Fruit fly (Drosophila melanogaster): Measurements from ENCODE around the gene CG32221.

The CG32221 gene

DNA sequence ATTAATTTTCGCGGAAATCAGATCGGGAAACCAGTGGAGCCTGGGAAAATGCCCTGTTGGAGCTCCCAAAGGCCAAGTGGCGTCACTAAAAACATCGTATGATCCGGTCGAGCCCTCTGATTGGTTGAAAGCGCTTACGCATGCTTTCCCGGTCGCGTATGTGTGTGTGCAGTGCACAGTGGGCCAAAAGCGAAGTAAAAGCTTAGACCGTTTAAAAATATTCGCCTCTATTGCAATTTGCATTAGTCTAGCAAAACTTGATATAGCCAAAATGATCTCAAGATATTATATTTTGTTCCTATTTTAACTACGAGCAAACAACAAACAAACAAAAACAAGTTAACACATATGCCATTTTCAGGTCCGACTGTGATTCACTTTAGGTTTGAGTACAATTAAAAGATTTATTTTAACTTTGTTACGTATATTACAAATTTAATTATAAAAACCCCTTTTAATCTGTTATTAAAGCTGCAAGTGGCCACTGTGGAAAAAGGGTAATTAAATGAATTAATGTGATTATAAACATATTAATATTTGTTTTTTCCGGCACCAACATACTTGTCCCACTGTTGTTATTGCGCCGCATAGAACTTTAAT lies 40.2 kb upstream of the CG32221 start (continued):
- no peak for TF ChIP-seq Trl (optimal IDR thresholded peaks at IDR 0.05)
- TF ChIP-seq Trl (GFP tag; optimal IDR thresholded peaks at IDR 0.05) = peak; percentile 78
- no peak for TF ChIP-seq yki (optimal IDR thresholded peaks at IDR 0.05)
- no peak for TF ChIP-seq pan (optimal IDR thresholded peaks at IDR 0.05)
- TF ChIP-seq pan (GFP tag; optimal IDR thresholded peaks at IDR 0.05 in 1 of 2, IDR thresholded peaks at IDR 0.05 in 1 of 2) = peak in 1 of 2 experiments; percentile 65
- no peak for TF ChIP-seq Elba2 (GFP tag; optimal IDR thresholded peaks at IDR 0.05)
- peak; percentile 77 for TF ChIP-seq corto (GFP tag; optimal IDR thresholded peaks at IDR 0.05)
- TF ChIP-seq oc (tag; optimal IDR thresholded peaks at IDR 0.05) = no peak
- peak; percentile 85 for TF ChIP-seq CG17829 (tag; optimal IDR thresholded peaks at IDR 0.05)
- TF ChIP-seq Fer2 (tag; optimal IDR thresholded peaks at IDR 0.05) = peak; percentile 49
- peak; percentile 68 for TF ChIP-seq Awh (GFP tag; IDR thresholded peaks at IDR 0.05)
- TF ChIP-seq rib (GFP tag; IDR thresholded peaks at IDR 0.05) = peak; percentile 57
- no peak for TF ChIP-seq Doc2 (GFP tag; IDR thresholded peaks at IDR 0.05)
- peak; percentile 41 for TF ChIP-seq Myb (GFP tag; optimal IDR thresholded peaks at IDR 0.05)
- TF ChIP-seq CG2889 (GFP tag; IDR thresholded peaks at IDR 0.05) = 0 out of 3 replicates have a peak, but pooled peaks have one; percentile 15
- peak; percentile 73 for TF ChIP-seq slp2 (GFP tag; optimal IDR thresholded peaks at IDR 0.05)
- TF ChIP-seq CG2712 (tag; optimal IDR thresholded peaks at IDR 0.05) = peak; percentile 88
- peak; percentile 33 for TF ChIP-seq CG17186 (GFP tag; optimal IDR thresholded peaks at IDR 0.05)
- peak; percentile 88 for TF ChIP-seq lbe (GFP tag; optimal IDR thresholded peaks at IDR 0.05)
- TF ChIP-seq CG17612 (GFP tag; IDR thresholded peaks at IDR 0.05) = no peak
- TF ChIP-seq CG11504 (tag; optimal IDR thresholded peaks at IDR 0.05) = peak; percentile 90
- TF ChIP-seq Hmr (GFP tag; optimal IDR thresholded peaks at IDR 0.05) = peak; percentile 90
- TF ChIP-seq chm (GFP tag; IDR thresholded peaks at IDR 0.05) = peak; percentile 51; the same call in 1 of the 2 replicates
- TF ChIP-seq CG12299 (tag; optimal IDR thresholded peaks at IDR 0.05) = peak; percentile 80
- peak; percentile 81 for TF ChIP-seq CG4707 (GFP tag; optimal IDR thresholded peaks at IDR 0.05)
- peak; percentile 78 for TF ChIP-seq Mad (GFP tag; optimal IDR thresholded peaks at IDR 0.05)
- peak; percentile 57 for TF ChIP-seq Lhr (GFP tag; optimal IDR thresholded peaks at IDR 0.05)
- peak; percentile 90 for TF ChIP-seq Oli (tag; optimal IDR thresholded peaks at IDR 0.05)
- peak; percentile 95 for TF ChIP-seq CG7556 (GFP tag; optimal IDR thresholded peaks at IDR 0.05)
- peak; percentile 82 for TF ChIP-seq az2 (GFP tag; optimal IDR thresholded peaks at IDR 0.05)
- TF ChIP-seq btn (GFP tag; optimal IDR thresholded peaks at IDR 0.05) = peak; percentile 75
- TF ChIP-seq salm (tag; optimal IDR thresholded peaks at IDR 0.05) = peak; percentile 76
- peak; percentile 35; the same call in 2 of the 3 replicates for TF ChIP-seq CG14050 (GFP tag; IDR thresholded peaks at IDR 0.05)
- no peak for TF ChIP-seq dimm (GFP tag; IDR thresholded peaks at IDR 0.05)
- peak; percentile 73 for TF ChIP-seq CG14014 (GFP tag; IDR thresholded peaks at IDR 0.05)
- TF ChIP-seq cato (GFP tag; optimal IDR thresholded peaks at IDR 0.05; ENCODE audit: borderline replicate concordance) = peak; percentile 79
- TF ChIP-seq HmgZ (tag; optimal IDR thresholded peaks at IDR 0.05) = peak; percentile 74
- TF ChIP-seq CG1647 (GFP tag; optimal IDR thresholded peaks at IDR 0.05) = peak; percentile 13
- TF ChIP-seq CG15601 (tag; optimal IDR thresholded peaks at IDR 0.05) = peak; percentile 72
- TF ChIP-seq wor (GFP tag; IDR thresholded peaks at IDR 0.05) = no peak; the same call in 1 of the 2 replicates
- TF ChIP-seq Dfd (GFP tag; optimal IDR thresholded peaks at IDR 0.05) = no peak
- TF ChIP-seq CG34224 (GFP tag; IDR thresholded peaks at IDR 0.05; ENCODE audit: partially characterized antibody) = 0 out of 3 replicates have a peak, but pooled peaks have one; percentile 12
- peak; percentile 86 for TF ChIP-seq HHEX (GFP tag; optimal IDR thresholded peaks at IDR 0.05)
- TF ChIP-seq E2f2 (GFP tag; IDR thresholded peaks at IDR 0.05) = peak; percentile 48; the same call in 1 of the 2 replicates
- TF ChIP-seq fu2 (GFP tag; optimal IDR thresholded peaks at IDR 0.05) = peak; percentile 71
- peak; percentile 69 for TF ChIP-seq Hmx (GFP tag; optimal IDR thresholded peaks at IDR 0.05)
- peak; percentile 44 for TF ChIP-seq CG10654 (GFP tag; optimal IDR thresholded peaks at IDR 0.05)
- TF ChIP-seq BEAF-32 (GFP tag; optimal IDR thresholded peaks at IDR 0.05) = no peak
- no peak for TF ChIP-seq CG3163 (GFP tag; optimal IDR thresholded peaks at IDR 0.05)
- peak; percentile 42; the same call in 1 of the 3 replicates for TF ChIP-seq HLH4C (GFP tag; IDR thresholded peaks at IDR 0.05; ENCODE audit: partially characterized antibody)
- TF ChIP-seq CG4360 (GFP tag; IDR thresholded peaks at IDR 0.05) = no peak
